Fruit fly (Drosophila melanogaster): ENCODE results near the gene CG6569.

DNA sequence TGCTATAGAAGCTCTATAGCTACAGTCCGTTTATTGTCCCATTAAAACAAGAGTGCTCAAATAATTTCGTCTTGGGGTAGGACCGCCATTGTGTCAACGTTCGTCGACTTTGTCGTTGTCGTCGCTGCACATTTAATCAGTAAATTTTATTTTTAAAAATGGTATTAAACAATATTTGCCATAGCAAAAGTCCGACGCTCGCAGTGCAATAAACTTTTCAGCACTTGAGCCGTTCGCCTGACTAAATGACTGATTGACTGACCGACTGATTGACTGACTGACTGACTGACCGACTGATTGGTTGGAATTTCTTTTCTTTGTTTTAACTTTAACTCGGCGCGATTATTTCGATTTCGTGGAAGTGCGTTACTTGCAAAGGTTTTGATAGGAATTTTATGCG is 22.2 kb upstream of the CG6569 start:
- TF ChIP-seq Pif1B (GFP tag; optimal IDR thresholded peaks at IDR 0.05), result no peak
- peak; percentile 0 for TF ChIP-seq CG13204 (GFP tag; optimal IDR thresholded peaks at IDR 0.05)
- no peak for TF ChIP-seq Pif1A (GFP tag; optimal IDR thresholded peaks at IDR 0.05)
- no peak for TF ChIP-seq CG32121 (GFP tag; IDR thresholded peaks at IDR 0.05)
- TF ChIP-seq CG34367 (tag; optimal IDR thresholded peaks at IDR 0.05), result no peak
- no peak for TF ChIP-seq D1 (tag; optimal IDR thresholded peaks at IDR 0.05)
- no peak for TF ChIP-seq Snoo (tag; optimal IDR thresholded peaks at IDR 0.05)
- no peak for TF ChIP-seq Ets98B (GFP tag; IDR thresholded peaks at IDR 0.05)
- no peak for TF ChIP-seq CG12605 (GFP tag; IDR thresholded peaks at IDR 0.05)
- TF ChIP-seq rn (GFP tag; IDR thresholded peaks at IDR 0.05), result no peak
- TF ChIP-seq CG14655 (GFP tag; optimal IDR thresholded peaks at IDR 0.05), result no peak

Measured in whole organism, pupa.